Worm (Caenorhabditis elegans): Measurements from ENCODE around the gene Y54G2A.48.

ce11 chrIV:2850586-2850985 lies 18.1 kb upstream of the Y54G2A.48 start, which contains the start of gene clec-85:
- no peak for TF ChIP-seq ama-1 (optimal IDR thresholded peaks at IDR 0.05)
- TF ChIP-seq lin-39 (tag; optimal IDR thresholded peaks at IDR 0.05) = no peak
- no peak for TF ChIP-seq efl-1 (optimal IDR thresholded peaks at IDR 0.05)
- TF ChIP-seq efl-1 (GFP tag; optimal IDR thresholded peaks at IDR 0.05 in 1 of 2) = no peak
- TF ChIP-seq unc-130 (tag; optimal IDR thresholded peaks at IDR 0.05) = no peak
- TF ChIP-seq hlh-4 (tag; optimal IDR thresholded peaks at IDR 0.05) = no peak
- TF ChIP-seq elt-3 (tag; optimal IDR thresholded peaks at IDR 0.05) = no peak
- no peak for TF ChIP-seq hlh-17 (GFP tag; optimal IDR thresholded peaks at IDR 0.05; ENCODE audit: borderline replicate concordance)
- TF ChIP-seq elt-2 (tag; optimal IDR thresholded peaks at IDR 0.05) = no peak
- TF ChIP-seq sptf-1 (tag; optimal IDR thresholded peaks at IDR 0.05) = no peak
- TF ChIP-seq tlp-1 (tag; optimal IDR thresholded peaks at IDR 0.05) = no peak
- no peak for TF ChIP-seq mep-1 (tag; optimal IDR thresholded peaks at IDR 0.05)
- TF ChIP-seq zag-1 (tag; optimal IDR thresholded peaks at IDR 0.05) = no peak
- TF ChIP-seq ceh-82 (tag; optimal IDR thresholded peaks at IDR 0.05) = no peak

Data from whole organism, L1 larva.